Worm (Caenorhabditis elegans): ENCODE data around the gene B0507.9.
"Not testable (repeated sequence)": the region's sequence is repeated elsewhere in the genome, so short reads cannot be mapped to it uniquely, and the experiment has no call there.

- TF ChIP-seq nhr-12 (tag; optimal IDR thresholded peaks at IDR 0.05); lsy-2 (tag; optimal IDR thresholded peaks at IDR 0.05); lin-13 (tag; optimal IDR thresholded peaks at IDR 0.05); snpc-4 (tag; optimal IDR thresholded peaks at IDR 0.05); nhr-76 (tag; optimal IDR thresholded peaks at IDR 0.05); cnd-1 (tag; optimal IDR thresholded peaks at IDR 0.05); elt-3 (tag; optimal IDR thresholded peaks at IDR 0.05); ces-1 (GFP tag; optimal IDR thresholded peaks at IDR 0.05): not testable (repeated sequence)
Measured at ce11 chrV:8722160-8722559, 43.7 kb downstream of the B0507.9 start, which contains the start of gene ZC196.8.
